Fruit fly (Drosophila melanogaster) whole organism, embryonic: Measurements from ENCODE around the gene CG43800.

Experiments used
- Antp ChIP-seq: fragments of 200-800 bp; sonication (Bioruptor generic); optimal IDR thresholded peaks from 3 replicates; lab custom pipeline; 2016; ENCODE audit warnings: missing biosample characterization, missing genetic modification characterization
- Atf6 ChIP-seq: fragments of 200-800 bp; sonication (Bioruptor generic); IDR thresholded peaks from 2 replicates; pipeline ENCODE4 v1.3.6; 2022; ENCODE audit warnings: missing biosample characterization, missing genetic modification characterization
- CG1233 ChIP-seq: fragments of 200-800 bp; sonication (Bioruptor generic); optimal IDR thresholded peaks from 4 replicates; lab custom pipeline; 2018; ENCODE audit warnings: missing biosample characterization, mild to moderate bottlenecking, missing genetic modification characterization
- CG13287 ChIP-seq: fragments of 200-800 bp; sonication (Bioruptor generic); IDR thresholded peaks from 2 replicates; pipeline ENCODE4 v1.3.6; 2022; ENCODE audit warnings: missing biosample characterization, missing genetic modification characterization; ENCODE audit not compliant: partially characterized antibody
- CG13624 ChIP-seq: fragments of 200-800 bp; sonication (Bioruptor generic); optimal IDR thresholded peaks from 2 replicates; lab custom pipeline; 2016; ENCODE audit warnings: missing biosample characterization, missing genetic modification characterization
- CG14710 ChIP-seq: fragments of 200-800 bp; sonication (Bioruptor generic); optimal IDR thresholded peaks from 3 replicates; lab custom pipeline; 2019; ENCODE audit warnings: missing biosample characterization, mild to moderate bottlenecking, missing genetic modification characterization, moderate library complexity
- CG15696 ChIP-seq: fragments of 200-800 bp; sonication (Bioruptor generic); optimal IDR thresholded peaks from 2 replicates; lab custom pipeline; 2019; ENCODE audit warnings: missing biosample characterization, mild to moderate bottlenecking, missing genetic modification characterization, moderate library complexity
- CG17829 ChIP-seq: fragments of 200-800 bp; optimal IDR thresholded peaks from 2 replicates; lab custom pipeline; 2019; ENCODE audit warnings: missing biosample characterization, mild to moderate bottlenecking, missing genetic modification characterization, moderate library complexity
- CG2120 ChIP-seq: fragments of 200-800 bp; sonication (Bioruptor generic); optimal IDR thresholded peaks from 3 replicates; lab custom pipeline; 2016; ENCODE audit warnings: missing biosample characterization, missing genetic modification characterization
- CG31441 ChIP-seq: fragments of 200-800 bp; sonication (Bioruptor generic); IDR thresholded peaks from 2 replicates; pipeline ENCODE4 v1.3.6; 2022; ENCODE audit warnings: missing biosample characterization, missing genetic modification characterization
- CG34224 ChIP-seq: fragments of 200-800 bp; sonication (Bioruptor generic); IDR thresholded peaks from 3 replicates; pipeline ENCODE4 v1.3.6; 2022; ENCODE audit warnings: missing biosample characterization, missing genetic modification characterization; ENCODE audit not compliant: partially characterized antibody
- CG4617 ChIP-seq: fragments of 200-800 bp; sonication (Bioruptor generic); optimal IDR thresholded peaks from 3 replicates; lab custom pipeline; 2016; ENCODE audit warnings: missing biosample characterization, missing genetic modification characterization, borderline replicate concordance
- CG4730 ChIP-seq: fragments of 200-800 bp; sonication (Bioruptor generic); IDR thresholded peaks from 2 replicates; pipeline ENCODE4 v1.3.6; 2022; ENCODE audit warnings: missing biosample characterization, missing genetic modification characterization
- CG6689 ChIP-seq: fragments of 200-800 bp; sonication (Bioruptor generic); IDR thresholded peaks from 2 replicates; pipeline ENCODE4 v1.3.6; 2022; ENCODE audit warnings: missing biosample characterization, missing genetic modification characterization
- CG7556 ChIP-seq: fragments of 200-800 bp; sonication (Bioruptor generic); optimal IDR thresholded peaks from 2 replicates; lab custom pipeline; 2017; ENCODE audit warnings: missing biosample characterization, mild to moderate bottlenecking, missing genetic modification characterization
- CG8281 ChIP-seq: fragments of 200-800 bp; sonication (Bioruptor generic); optimal IDR thresholded peaks from 2 replicates; lab custom pipeline; 2018; ENCODE audit warnings: missing biosample characterization, mild to moderate bottlenecking, missing genetic modification characterization, moderate library complexity
- CG8359 ChIP-seq: fragments of 200-800 bp; sonication (Bioruptor generic); optimal IDR thresholded peaks from 2 replicates; lab custom pipeline; 2017; ENCODE audit warnings: missing biosample characterization, mild to moderate bottlenecking, missing genetic modification characterization, borderline replicate concordance
- CG8388 ChIP-seq: fragments of 200-800 bp; sonication (Bioruptor generic); optimal IDR thresholded peaks from 2 replicates; lab custom pipeline; 2019; ENCODE audit warnings: missing biosample characterization, mild to moderate bottlenecking, missing genetic modification characterization, moderate library complexity
- CG8478 ChIP-seq: fragments of >200 bp; optimal IDR thresholded peaks from 2 replicates; lab custom pipeline; 2018
- CG9609 ChIP-seq: fragments of 200-800 bp; sonication (Bioruptor generic); optimal IDR thresholded peaks from 3 replicates; lab custom pipeline; 2016; ENCODE audit warnings: missing biosample characterization, missing genetic modification characterization
- CG9817 ChIP-seq: fragments of 200-800 bp; sonication (Bioruptor generic); optimal IDR thresholded peaks from 2 replicates; lab custom pipeline; 2018; ENCODE audit warnings: missing biosample characterization, mild to moderate bottlenecking, missing genetic modification characterization, moderate library complexity
- CG9932 ChIP-seq: fragments of 200-800 bp; sonication (Bioruptor generic); IDR thresholded peaks from 2 replicates; pipeline ENCODE4 v1.3.6; 2022; ENCODE audit warnings: missing biosample characterization, missing genetic modification characterization
- D ChIP-seq, 2 experiments: fragments of 200-800 bp in 1 of 2; fragments of >200 bp in 1 of 2; sonication (Bioruptor generic) in 1 of 2; optimal IDR thresholded peaks; 2 replicates in 1 of 2; 3 replicates in 1 of 2; lab custom pipeline; 2017; ENCODE audit warnings: mild to moderate bottlenecking in 1 of 2, missing biosample characterization in 1 of 2, missing genetic modification characterization in 1 of 2, missing genetic modification reagents in 1 of 2
- D19A ChIP-seq: fragments of 200-800 bp; optimal IDR thresholded peaks from 3 replicates; lab custom pipeline; 2019; ENCODE audit warnings: missing biosample characterization, mild to moderate bottlenecking, missing genetic modification characterization, moderate library complexity
- Deaf1 ChIP-seq: fragments of 200-800 bp; optimal IDR thresholded peaks from 3 replicates; lab custom pipeline; 2019; ENCODE audit warnings: missing biosample characterization, mild to moderate bottlenecking, missing genetic modification characterization, moderate library complexity
- Fer2 ChIP-seq: fragments of 200-800 bp; sonication (Bioruptor generic); optimal IDR thresholded peaks from 2 replicates; lab custom pipeline; 2018; ENCODE audit warnings: missing biosample characterization, mild to moderate bottlenecking, missing genetic modification characterization, moderate library complexity
- Hmx ChIP-seq: fragments of 200-800 bp; sonication (Bioruptor generic); optimal IDR thresholded peaks from 2 replicates; lab custom pipeline; 2016; ENCODE audit warnings: missing biosample characterization, missing genetic modification characterization
- Med ChIP-seq: fragments of 200-800 bp; sonication (Bioruptor generic); peaks from one replicate; lab custom pipeline; 2016; ENCODE audit warnings: missing biosample characterization, missing genetic modification characterization, mild to moderate bottlenecking, inconsistent platforms, moderate library complexity
- PHDP ChIP-seq: fragments of 200-800 bp; sonication (Bioruptor generic); optimal IDR thresholded peaks from 3 replicates; lab custom pipeline; 2018; ENCODE audit warnings: missing biosample characterization, mild to moderate bottlenecking, missing genetic modification characterization, moderate library complexity
- Scr ChIP-seq: fragments of 200-800 bp; sonication (Bioruptor generic); IDR thresholded peaks from 2 replicates; pipeline ENCODE4 v1.3.6; 2022; ENCODE audit warnings: missing biosample characterization, missing genetic modification characterization; ENCODE audit not compliant: partially characterized antibody
- ac ChIP-seq: fragments of 200-800 bp; sonication (Bioruptor generic); optimal IDR thresholded peaks from 3 replicates; lab custom pipeline; 2017; ENCODE audit warnings: missing biosample characterization, mild to moderate bottlenecking, missing genetic modification characterization
- az2 ChIP-seq: fragments of 200-800 bp; sonication (Bioruptor generic); optimal IDR thresholded peaks from 3 replicates; lab custom pipeline; 2016; ENCODE audit warnings: missing biosample characterization, missing genetic modification characterization
- bbx ChIP-seq: fragments of 200-800 bp; sonication (Bioruptor generic); IDR thresholded peaks from 2 replicates; pipeline ENCODE4 v1.3.6; 2022; ENCODE audit warnings: missing biosample characterization, missing genetic modification characterization; ENCODE audit not compliant: partially characterized antibody
- chif ChIP-seq, 2 experiments: fragments of 200-800 bp; sonication (Bioruptor generic); optimal IDR thresholded peaks; 3 replicates each; lab custom pipeline; 2016; ENCODE audit warnings: missing biosample characterization in 2 of 2, missing genetic modification characterization in 2 of 2
- disco-r ChIP-seq: fragments of 200-800 bp; sonication (Bioruptor generic); optimal IDR thresholded peaks from 2 replicates; lab custom pipeline; 2016; ENCODE audit warnings: missing biosample characterization, missing genetic modification characterization
- dmrt11E ChIP-seq: fragments of 200-800 bp; sonication (Bioruptor generic); optimal IDR thresholded peaks from 3 replicates; lab custom pipeline; 2018; ENCODE audit warnings: missing biosample characterization, mild to moderate bottlenecking, missing genetic modification characterization, moderate library complexity
- eve ChIP-seq, 2 experiments: fragments of >200 bp; optimal IDR thresholded peaks; 2 replicates each; lab custom pipeline; 2017; ENCODE audit warnings: missing biosample characterization in 2 of 2, missing genetic modification characterization in 2 of 2
- gem ChIP-seq: fragments of 200-800 bp; sonication (Bioruptor generic); optimal IDR thresholded peaks from 2 replicates; lab custom pipeline; 2019; ENCODE audit warnings: missing biosample characterization, mild to moderate bottlenecking, missing genetic modification characterization, moderate library complexity
- jumu ChIP-seq: fragments of 200-800 bp; sonication (Bioruptor generic); optimal IDR thresholded peaks from 3 replicates; lab custom pipeline; 2016; ENCODE audit warnings: missing biosample characterization, missing genetic modification characterization
- kni ChIP-seq: fragments of 200-800 bp; sonication (Bioruptor generic); optimal IDR thresholded peaks from 3 replicates; lab custom pipeline; 2017; ENCODE audit warnings: mild to moderate bottlenecking, missing biosample characterization, missing genetic modification reagents, missing genetic modification characterization
- lbe ChIP-seq: fragments of 200-800 bp; sonication (Bioruptor generic); optimal IDR thresholded peaks from 2 replicates; lab custom pipeline; 2016; ENCODE audit warnings: missing biosample characterization, mild to moderate bottlenecking, missing genetic modification characterization
- mld ChIP-seq: fragments of 200-800 bp; sonication (Bioruptor generic); IDR thresholded peaks from 3 replicates; pipeline ENCODE4 v1.3.6; 2022; ENCODE audit warnings: missing biosample characterization, missing genetic modification characterization; ENCODE audit not compliant: partially characterized antibody
- nerfin-1 ChIP-seq: fragments of 200-800 bp; sonication (Bioruptor generic); optimal IDR thresholded peaks from 3 replicates; lab custom pipeline; 2019; ENCODE audit warnings: missing biosample characterization, mild to moderate bottlenecking, missing genetic modification characterization, moderate library complexity
- phol ChIP-seq: fragments of 200-800 bp; sonication (Bioruptor generic); optimal IDR thresholded peaks from 3 replicates; lab custom pipeline; 2018; ENCODE audit warnings: missing biosample characterization, mild to moderate bottlenecking, missing genetic modification characterization, moderate library complexity
- psq ChIP-seq: fragments of 200-800 bp; sonication (Bioruptor generic); optimal IDR thresholded peaks from 2 replicates; lab custom pipeline; 2017; ENCODE audit warnings: missing biosample characterization, missing genetic modification characterization
- sug ChIP-seq: fragments of 200-800 bp; optimal IDR thresholded peaks from 2 replicates; lab custom pipeline; 2019; ENCODE audit warnings: missing biosample characterization, mild to moderate bottlenecking, missing genetic modification characterization, moderate library complexity
- vvl ChIP-seq: fragments of 200-800 bp; sonication (Bioruptor generic); IDR thresholded peaks from 2 replicates; pipeline ENCODE4 v1.3.6; 2022; ENCODE audit warnings: missing biosample characterization, missing genetic modification characterization
- zf30C ChIP-seq: fragments of 200-800 bp; sonication (Bioruptor generic); optimal IDR thresholded peaks from 3 replicates; lab custom pipeline; 2018; ENCODE audit warnings: missing biosample characterization, mild to moderate bottlenecking, missing genetic modification characterization

The CG43800 gene

DNA sequence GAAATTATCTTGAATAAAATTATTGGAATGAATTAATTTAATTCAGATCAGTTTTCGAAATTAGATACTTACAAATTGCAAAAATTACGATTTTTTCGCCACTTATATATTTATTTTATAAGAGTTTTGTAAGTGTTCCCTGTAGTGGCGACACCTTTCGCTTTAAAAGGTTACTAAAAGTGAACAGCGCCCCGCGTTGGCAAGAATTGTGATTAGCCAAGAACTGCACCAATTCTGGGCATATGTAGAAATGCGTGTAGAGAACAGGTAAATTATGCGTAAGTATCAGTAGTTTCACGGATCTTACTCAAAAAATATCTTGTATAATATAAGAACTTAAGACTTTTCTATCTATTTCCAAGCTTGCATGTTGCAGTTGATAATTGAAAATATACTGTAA is 48.8 kb upstream of the CG43800 start (continued):
- TF ChIP-seq CG9817 (tag; lab: Kevin White, UChicago) (peak; percentile 79), ac (no peak), Deaf1 (tag; lab: Kevin White, UChicago) (peak; percentile 32), CG4730 (GFP tag; lab: Robert Waterston, UW) (peak; percentile 70), CG7556 (GFP tag; lab: Kevin White, UChicago) (no peak), CG9932 (GFP tag; lab: Robert Waterston, UW) (peak; percentile 83), Atf6 (GFP tag; lab: Robert Waterston, UW) (no peak), nerfin-1 (tag; lab: Kevin White, UChicago) (no peak), CG2120 (GFP tag; lab: Kevin White, UChicago) (peak; percentile 60), CG9609 (peak; percentile 34), CG8281 (no peak), PHDP (tag; lab: Kevin White, UChicago) (peak; percentile 60), Fer2 (tag; lab: Kevin White, UChicago) (peak; percentile 5), disco-r (GFP tag; lab: Kevin White, UChicago) (no peak), CG4617 (GFP tag; lab: Kevin White, UChicago) (peak; percentile 33), lbe (GFP tag; lab: Kevin White, UChicago) (peak; percentile 1), sug (tag; lab: Kevin White, UChicago) (peak; percentile 61), bbx (GFP tag; lab: Robert Waterston, UW) (peak; percentile 31; the same call in 1 of the 2 replicates), psq (GFP tag; lab: Kevin White, UChicago) (no peak)

DNA sequence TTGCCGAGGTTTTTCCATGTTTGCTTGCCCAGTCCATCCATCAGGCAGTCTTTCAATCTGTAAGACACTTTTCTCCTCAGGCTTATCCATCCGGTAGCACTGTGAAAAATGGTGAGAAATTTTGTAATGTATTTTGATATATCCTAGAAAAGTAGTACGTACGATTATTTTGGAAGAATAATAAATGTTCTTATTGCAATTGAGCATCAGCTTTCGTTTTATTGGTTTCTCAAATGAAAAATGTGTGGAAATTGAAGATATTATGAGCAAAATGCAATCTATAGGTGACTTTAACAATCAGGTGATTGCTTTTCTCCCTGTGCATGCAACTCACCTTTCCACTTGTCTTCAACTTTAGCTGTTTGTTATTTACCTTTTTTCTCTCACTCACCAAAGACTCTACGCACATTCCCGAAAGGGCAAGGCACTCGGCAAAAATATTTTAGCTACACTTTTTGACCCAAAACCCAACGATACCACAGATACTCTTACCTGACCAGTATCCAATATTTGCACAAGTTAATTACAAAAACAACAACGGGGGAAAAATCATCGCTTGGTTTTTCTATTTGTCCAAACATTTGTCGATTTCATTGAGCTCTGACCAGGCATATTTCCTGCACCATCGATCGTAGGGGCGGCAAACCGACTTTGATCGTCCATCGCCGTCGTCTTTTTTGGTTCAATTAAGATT is 45.1 kb upstream of the CG43800 start:
- TF ChIP-seq az2 (GFP tag; lab: Kevin White, UChicago), result peak; percentile 3
- peak in 1 of 2 experiments; percentile 40 for TF ChIP-seq eve (GFP tag; optimal IDR thresholded peaks at IDR 0.05; lab: Kevin White, UChicago)
- peak; percentile 79 for TF ChIP-seq zf30C (GFP tag; lab: Kevin White, UChicago)
- 0 out of 2 replicates have a peak, but pooled peaks have one; percentile 7 for TF ChIP-seq vvl (GFP tag; lab: Robert Waterston, UW)
- TF ChIP-seq CG34224 (GFP tag; lab: Robert Waterston, UW), result no peak
- TF ChIP-seq CG1233, result no peak
- peak; percentile 22; the same call in 1 of the 2 replicates for TF ChIP-seq CG31441 (GFP tag; lab: Robert Waterston, UW)
- TF ChIP-seq CG8388 (GFP tag; lab: Kevin White, UChicago), result no peak
- no peak for TF ChIP-seq Hmx (GFP tag; lab: Kevin White, UChicago)
- peak; percentile 54 for TF ChIP-seq CG15696 (tag; lab: Kevin White, UChicago)
- TF ChIP-seq CG17829, result peak; percentile 15
- peak; percentile 48 for TF ChIP-seq dmrt11E (tag; lab: Kevin White, UChicago)
- no peak for TF ChIP-seq CG13624 (GFP tag; lab: Kevin White, UChicago)
- TF ChIP-seq jumu (GFP tag; lab: Kevin White, UChicago), result no peak
- TF ChIP-seq CG14710, result peak; percentile 37
- TF ChIP-seq Scr (GFP tag; lab: Robert Waterston, UW), result no peak
- TF ChIP-seq CG8478 (lab: Kevin White, UChicago), result no peak
- TF ChIP-seq D (optimal IDR thresholded peaks at IDR 0.05; lab: Kevin White, UChicago), result no peak
- peak; percentile 29 for TF ChIP-seq D (GFP tag; optimal IDR thresholded peaks at IDR 0.05; lab: Kevin White, UChicago)
- TF ChIP-seq Med (GFP tag; lab: Kevin White, UChicago), result peak; percentile 16
- no peak for TF ChIP-seq mld (GFP tag; lab: Robert Waterston, UW)
- TF ChIP-seq chif (GFP tag; optimal IDR thresholded peaks at IDR 0.05; lab: Kevin White, UChicago), result peak in 1 of 2 experiments; percentile 7
- TF ChIP-seq phol (tag; lab: Kevin White, UChicago), result peak; percentile 16
- TF ChIP-seq D19A, result peak; percentile 73
- TF ChIP-seq gem (tag; lab: Kevin White, UChicago), result peak; percentile 35
- TF ChIP-seq CG13287, result no peak
- TF ChIP-seq CG6689, result no peak
- peak; percentile 3 for TF ChIP-seq Antp
- TF ChIP-seq kni (GFP tag; lab: Kevin White, UChicago), result peak; percentile 28
- TF ChIP-seq CG8359 (GFP tag; lab: Kevin White, UChicago), result no peak
